Worm (Caenorhabditis elegans) whole organism, young adult: ENCODE measurements around the gene F11E6.6.

Source experiments
- Y95B8A.8 ChIP-seq: fragments of 200-800 bp; sonication (Bioruptor generic); IDR thresholded peaks from 2 replicates; pipeline ENCODE4 v1.3.6; 2022; ENCODE audit warnings: missing genetic modification reagents, missing genetic modification characterization, missing compliant biosample characterization
- dpl-1 ChIP-seq: fragments of 150-350 bp; optimal IDR thresholded peaks from 2 replicates; lab custom pipeline; 2014; ENCODE audit warnings: missing biosample characterization, missing genetic modification reagents, missing genetic modification characterization
- fkh-3 ChIP-seq: sonication (generic microtip); optimal IDR thresholded peaks from 2 replicates; lab custom pipeline; 2016; ENCODE audit warnings: mild to moderate bottlenecking, missing genetic modification characterization, missing compliant biosample characterization

- TF ChIP-seq dpl-1 (GFP tag; lab: Kevin White, UChicago): no peak
- TF ChIP-seq fkh-3 (tag; lab: Kevin White, UChicago): no peak
- TF ChIP-seq Y95B8A.8 (GFP tag; lab: Robert Waterston, UW): no peak
Measured at ce11 chrIV:17440417-17440816, 25.4 kb downstream of the F11E6.6 start, which contains the start of gene F08A7.1.
